Worm (Caenorhabditis elegans) whole organism, L1 larva: ENCODE results near the gene ttbk-3.

Experiments used
- aly-2 ChIP-seq: fragments of 150-350 bp; optimal IDR thresholded peaks from 2 replicates; lab custom pipeline; 2014; ENCODE audit warnings: missing biosample characterization, missing genetic modification characterization
- pax-3 ChIP-seq: fragments of 200-800 bp; sonication (Bioruptor generic); optimal IDR thresholded peaks from 2 replicates; lab custom pipeline; 2018; ENCODE audit warnings: mild to moderate bottlenecking, missing genetic modification characterization, moderate library complexity, missing compliant biosample characterization

- TF ChIP-seq aly-2 (no peak), pax-3 (tag; lab: Kevin White, UChicago) (no peak)
Observed at ce11 chrIV:9913064-9913463, 23.3 kb upstream of the ttbk-3 start.
